Worm (Caenorhabditis elegans) whole organism, L2 larva: Measurements from ENCODE around the gene ZK1321.1.

Experiments
- C34F6.9 ChIP-seq: fragments of 150-350 bp; optimal IDR thresholded peaks from 2 replicates; lab custom pipeline; 2014; ENCODE audit warnings: missing biosample characterization, missing genetic modification characterization
- F13H6.1 ChIP-seq: sonication (generic microtip); optimal IDR thresholded peaks from 2 replicates; lab custom pipeline; 2016; ENCODE audit warnings: missing genetic modification characterization, missing compliant biosample characterization
- R02D3.7 ChIP-seq: fragments of 150-350 bp; optimal IDR thresholded peaks from 2 replicates; lab custom pipeline; 2014; ENCODE audit warnings: missing biosample characterization, missing genetic modification characterization
- Y55F3AM.14 ChIP-seq: fragments of 200-800 bp; sonication (Bioruptor generic); optimal IDR thresholded peaks from 2 replicates; lab custom pipeline; 2018; ENCODE audit warnings: mild to moderate bottlenecking, missing genetic modification characterization, missing compliant biosample characterization
- ZK546.5 ChIP-seq: sonication (generic microtip); optimal IDR thresholded peaks from 2 replicates; lab custom pipeline; 2017; ENCODE audit warnings: missing biosample characterization, missing genetic modification characterization
- alr-1 ChIP-seq: fragments of 150-350 bp; optimal IDR thresholded peaks from 2 replicates; lab custom pipeline; 2014; ENCODE audit warnings: missing biosample characterization, missing genetic modification characterization
- aly-2 ChIP-seq: fragments of 150-350 bp; optimal IDR thresholded peaks from 2 replicates; lab custom pipeline; 2014; ENCODE audit warnings: missing biosample characterization, missing genetic modification characterization
- ama-1 ChIP-seq: fragments of 150-350 bp; optimal IDR thresholded peaks from 2 replicates; lab custom pipeline; 2018; ENCODE audit warnings: inconsistent platforms
- blmp-1 ChIP-seq: sonication (generic microtip); optimal IDR thresholded peaks from 2 replicates; lab custom pipeline; 2017; ENCODE audit warnings: missing genetic modification characterization, mild to moderate bottlenecking, missing compliant biosample characterization, antibody characterized with exemption, moderate library complexity; ENCODE audit not compliant: insufficient read depth
- ceh-16 ChIP-seq: fragments of 150-350 bp; optimal IDR thresholded peaks from 2 replicates; lab custom pipeline; 2014; ENCODE audit warnings: missing biosample characterization, missing genetic modification characterization
- ceh-82 ChIP-seq: fragments of 150-350 bp; optimal IDR thresholded peaks from 2 replicates; lab custom pipeline; 2014; ENCODE audit warnings: missing biosample characterization, missing genetic modification characterization
- crh-2 ChIP-seq: sonication (generic microtip); optimal IDR thresholded peaks from 2 replicates; lab custom pipeline; 2017; ENCODE audit warnings: missing biosample characterization, missing genetic modification characterization
- elt-1 ChIP-seq: fragments of 150-350 bp; optimal IDR thresholded peaks from 2 replicates; lab custom pipeline; 2014; ENCODE audit warnings: missing biosample characterization, missing genetic modification characterization
- elt-3 ChIP-seq: sonication (generic microtip); optimal IDR thresholded peaks from 2 replicates; lab custom pipeline; 2017; ENCODE audit warnings: missing biosample characterization, missing genetic modification characterization
- fos-1 ChIP-seq: fragments of 150-350 bp; optimal IDR thresholded peaks from 2 replicates; lab custom pipeline; 2014; ENCODE audit warnings: missing biosample characterization, missing genetic modification characterization
- gmeb-1 ChIP-seq: fragments of 150-350 bp; optimal IDR thresholded peaks from 2 replicates; lab custom pipeline; 2014; ENCODE audit warnings: missing biosample characterization, missing genetic modification characterization
- lin-11 ChIP-seq: fragments of 150-350 bp; sonication (generic microtip); optimal IDR thresholded peaks from 2 replicates; lab custom pipeline; 2014; ENCODE audit warnings: missing biosample characterization, missing genetic modification characterization, inconsistent platforms, mixed read lengths
- lin-13 ChIP-seq: fragments of 150-350 bp; optimal IDR thresholded peaks from 2 replicates; lab custom pipeline; 2014; ENCODE audit warnings: missing biosample characterization, missing genetic modification reagents, missing genetic modification characterization
- lin-39 ChIP-seq: fragments of 150-350 bp; optimal IDR thresholded peaks from 2 replicates; lab custom pipeline; 2014; ENCODE audit warnings: missing biosample characterization, missing genetic modification reagents, missing genetic modification characterization
- lsy-2 ChIP-seq, 2 experiments: fragments of 150-350 bp in 1 of 2; sonication (generic microtip) in 1 of 2; optimal IDR thresholded peaks; 2 replicates each; lab custom pipeline; 2014 to 2017; ENCODE audit warnings: missing biosample characterization in 2 of 2, missing genetic modification characterization in 2 of 2
- mab-5 ChIP-seq: fragments of 150-350 bp; optimal IDR thresholded peaks from 2 replicates; lab custom pipeline; 2014; ENCODE audit warnings: missing biosample characterization, missing genetic modification characterization
- mbf-1 ChIP-seq: sonication (generic microtip); optimal IDR thresholded peaks from 2 replicates; lab custom pipeline; 2017; ENCODE audit warnings: missing biosample characterization, missing genetic modification characterization
- mdl-1 ChIP-seq, 2 experiments: fragments of 150-350 bp in 1 of 2; sonication (generic microtip) in 1 of 2; optimal IDR thresholded peaks; 2 replicates each; lab custom pipeline; 2017; ENCODE audit warnings: missing biosample characterization in 2 of 2, missing genetic modification characterization in 2 of 2
- nhr-10 ChIP-seq: sonication (generic microtip); optimal IDR thresholded peaks from 2 replicates; lab custom pipeline; 2017; ENCODE audit warnings: missing biosample characterization, missing genetic modification characterization
- nhr-11 ChIP-seq: fragments of 150-350 bp; optimal IDR thresholded peaks from 2 replicates; lab custom pipeline; 2014; ENCODE audit warnings: missing biosample characterization, missing genetic modification characterization
- nhr-129 ChIP-seq: fragments of 150-350 bp; optimal IDR thresholded peaks from 2 replicates; lab custom pipeline; 2014; ENCODE audit warnings: missing biosample characterization, missing genetic modification characterization
- nhr-21 ChIP-seq: fragments of 150-350 bp; optimal IDR thresholded peaks from 2 replicates; lab custom pipeline; 2014; ENCODE audit warnings: missing biosample characterization, missing genetic modification characterization
- nhr-23 ChIP-seq: fragments of 150-350 bp; optimal IDR thresholded peaks from 2 replicates; lab custom pipeline; 2014; ENCODE audit warnings: missing biosample characterization, missing genetic modification reagents, missing genetic modification characterization
- nhr-237 ChIP-seq: fragments of 150-350 bp; optimal IDR thresholded peaks from 2 replicates; lab custom pipeline; 2014; ENCODE audit warnings: missing biosample characterization, missing genetic modification characterization
- nhr-25 ChIP-seq: fragments of 150-350 bp; sonication (generic microtip); optimal IDR thresholded peaks from 3 replicates; lab custom pipeline; 2014; ENCODE audit warnings: missing biosample characterization, missing genetic modification characterization
- nhr-6 ChIP-seq: fragments of 150-350 bp; optimal IDR thresholded peaks from 2 replicates; lab custom pipeline; 2014; ENCODE audit warnings: missing biosample characterization, missing genetic modification characterization
- nhr-77 ChIP-seq: fragments of 150-350 bp; optimal IDR thresholded peaks from 2 replicates; lab custom pipeline; 2014; ENCODE audit warnings: missing biosample characterization, missing genetic modification characterization
- peb-1 ChIP-seq: fragments of 150-350 bp; optimal IDR thresholded peaks from 2 replicates; lab custom pipeline; 2014; ENCODE audit warnings: missing biosample characterization, missing genetic modification characterization
- sem-4 ChIP-seq: fragments of 150-350 bp; optimal IDR thresholded peaks from 2 replicates; lab custom pipeline; 2014; ENCODE audit warnings: missing biosample characterization, missing genetic modification reagents, missing genetic modification characterization
- skn-1 ChIP-seq: sonication (generic microtip); optimal IDR thresholded peaks from 2 replicates; lab custom pipeline; 2017; ENCODE audit warnings: missing biosample characterization, missing genetic modification characterization
- sma-3 ChIP-seq: sonication (generic microtip); optimal IDR thresholded peaks from 2 replicates; lab custom pipeline; 2016; ENCODE audit warnings: missing genetic modification reagents, missing genetic modification characterization, missing compliant biosample characterization
- sma-9 ChIP-seq, 2 experiments: fragments of 150-350 bp in 1 of 2; sonication (generic microtip) in 1 of 2; optimal IDR thresholded peaks; 2 replicates each; lab custom pipeline; 2014 to 2016; ENCODE audit warnings: missing genetic modification characterization in 2 of 2, mild to moderate bottlenecking in 1 of 2, missing biosample characterization in 1 of 2, missing compliant biosample characterization in 1 of 2, missing genetic modification reagents in 1 of 2, moderate library complexity in 1 of 2
- snpc-4 ChIP-seq: fragments of 150-350 bp; optimal IDR thresholded peaks from 2 replicates; lab custom pipeline; 2014; ENCODE audit warnings: missing biosample characterization, missing genetic modification characterization
- unc-39 ChIP-seq: fragments of 150-350 bp; optimal IDR thresholded peaks from 2 replicates; lab custom pipeline; 2014; ENCODE audit warnings: missing biosample characterization, missing genetic modification characterization
- unc-55 ChIP-seq: fragments of 150-350 bp; sonication (generic microtip); optimal IDR thresholded peaks from 3 replicates; lab custom pipeline; 2014; ENCODE audit warnings: missing biosample characterization, missing genetic modification reagents, missing genetic modification characterization
- unc-62 ChIP-seq: fragments of 150-350 bp; optimal IDR thresholded peaks from 2 replicates; lab custom pipeline; 2014; ENCODE audit warnings: missing biosample characterization, missing genetic modification reagents, missing genetic modification characterization
- zag-1 ChIP-seq: fragments of 150-350 bp; optimal IDR thresholded peaks from 2 replicates; lab custom pipeline; 2014; ENCODE audit warnings: missing biosample characterization, missing genetic modification characterization
- ztf-1 ChIP-seq: fragments of 200-800 bp; sonication (Bioruptor generic); conservative IDR thresholded peaks from 2 replicates; pipeline ENCODE4 v1.3.6; 2022; ENCODE audit warnings: missing genetic modification characterization, missing compliant biosample characterization
- ztf-11 ChIP-seq: sonication (generic microtip); optimal IDR thresholded peaks from 2 replicates; lab custom pipeline; 2017; ENCODE audit warnings: missing biosample characterization, missing genetic modification characterization

The ZK1321.1 gene

ce11 chrII:9740552-9740951 lies 13.3 kb upstream of the ZK1321.1 start:
- TF ChIP-seq sma-9 (GFP tag; optimal IDR thresholded peaks at IDR 0.05; lab: Kevin White, UChicago) (peak; percentile 10), sma-9 (tag; optimal IDR thresholded peaks at IDR 0.05; lab: Kevin White, UChicago) (no peak), gmeb-1 (tag; lab: Kevin White, UChicago) (no peak), lsy-2 (tag; optimal IDR thresholded peaks at IDR 0.05; lab: Kevin White, UChicago) (peak in 1 of 2 experiments; percentile 53), nhr-11 (tag; lab: Kevin White, UChicago) (no peak), crh-2 (tag; lab: Kevin White, UChicago) (peak; percentile 42), fos-1 (tag; lab: Kevin White, UChicago) (peak; percentile 39)

DNA sequence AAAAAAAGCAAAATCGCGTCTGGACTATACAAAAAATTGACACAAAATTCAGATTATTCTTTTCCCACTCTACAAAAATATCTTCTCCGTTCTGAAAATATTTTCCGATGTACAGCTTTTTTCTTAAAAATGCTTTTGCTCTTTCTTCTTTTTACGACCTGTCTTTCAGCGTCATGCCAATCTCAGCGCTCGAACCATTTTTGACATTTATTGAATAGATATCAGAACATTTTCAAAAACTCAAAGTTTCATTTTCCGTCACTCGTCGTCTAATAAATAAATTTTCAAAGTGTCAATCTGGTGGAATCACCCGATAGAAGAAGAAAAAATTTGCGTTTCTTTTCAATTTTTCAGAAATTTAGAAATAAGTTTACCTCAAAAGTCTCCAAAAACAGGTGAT lies 12.4 kb upstream of the ZK1321.1 start:
- TF ChIP-seq lin-39 (tag; lab: Kevin White, UChicago): no peak
- TF ChIP-seq sma-9 (GFP tag; optimal IDR thresholded peaks at IDR 0.05; lab: Kevin White, UChicago): no peak
- no peak for TF ChIP-seq sma-9 (tag; optimal IDR thresholded peaks at IDR 0.05; lab: Kevin White, UChicago)
- no peak for TF ChIP-seq nhr-237

- TF ChIP-seq mdl-1 (tag; optimal IDR thresholded peaks at IDR 0.05; lab: Kevin White, UChicago): no peak
- no peak for TF ChIP-seq elt-1
- TF ChIP-seq ZK546.5 (tag; lab: Kevin White, UChicago): no peak
- no peak for TF ChIP-seq nhr-10 (tag; lab: Kevin White, UChicago)
- TF ChIP-seq fos-1 (tag; lab: Kevin White, UChicago): no peak
- TF ChIP-seq nhr-6 (tag; lab: Kevin White, UChicago): no peak
- TF ChIP-seq sem-4: no peak
- TF ChIP-seq nhr-129 (tag; lab: Kevin White, UChicago): no peak
- no peak for TF ChIP-seq F13H6.1 (tag; lab: Kevin White, UChicago)
- TF ChIP-seq ama-1 (lab: Kevin White, UChicago): no peak
- TF ChIP-seq aly-2 (tag; lab: Kevin White, UChicago): no peak
- TF ChIP-seq skn-1 (tag; lab: Kevin White, UChicago): no peak
- no peak for TF ChIP-seq ceh-82 (tag; lab: Kevin White, UChicago)
- TF ChIP-seq peb-1 (tag; lab: Kevin White, UChicago): no peak
- no peak for TF ChIP-seq unc-62
- no peak for TF ChIP-seq nhr-77 (tag; lab: Kevin White, UChicago)
These were observed 11.0 kb upstream of the ZK1321.1 start, which contains the start of gene pno-1 for ce11 chrII:9742784-9743183. Gene pno-1 (minus strand): TSS chrII:9742884.

ce11 chrII:9746069-9746468 lies 7.8 kb upstream of the ZK1321.1 start, which contains the start of the genes Y53C12B.1 and nos-3:
Gene Y53C12B.1 (minus strand): TSS chrII:9746078.
Gene nos-3 (plus strand): TSS chrII:9746316.
- no peak for TF ChIP-seq skn-1 (tag; lab: Kevin White, UChicago)
- TF ChIP-seq sem-4: peak; percentile 50
- peak; percentile 83 for TF ChIP-seq nhr-21
- TF ChIP-seq nhr-129 (tag; lab: Kevin White, UChicago): peak; percentile 88
- TF ChIP-seq zag-1: no peak
- TF ChIP-seq lin-13 (GFP tag; lab: Kevin White, UChicago): peak; percentile 80
- peak; percentile 92 for TF ChIP-seq crh-2 (tag; lab: Kevin White, UChicago)
- TF ChIP-seq nhr-77 (tag; lab: Kevin White, UChicago): no peak
- TF ChIP-seq R02D3.7 (tag; lab: Kevin White, UChicago): peak; percentile 83
- peak; percentile 57 for TF ChIP-seq snpc-4 (tag; lab: Kevin White, UChicago)
- TF ChIP-seq mbf-1 (tag; lab: Kevin White, UChicago): no peak
- no peak for TF ChIP-seq nhr-23 (tag; lab: Kevin White, UChicago)
- no peak for TF ChIP-seq elt-1
- peak; percentile 24 for TF ChIP-seq blmp-1
- peak; percentile 71 for TF ChIP-seq F13H6.1 (tag; lab: Kevin White, UChicago)
- peak; percentile 17 for TF ChIP-seq ceh-16 (tag; lab: Kevin White, UChicago)
- peak; percentile 66 for TF ChIP-seq lin-11 (tag; lab: Kevin White, UChicago)
- no peak for TF ChIP-seq aly-2 (tag; lab: Kevin White, UChicago)
- TF ChIP-seq ama-1 (lab: Kevin White, UChicago): no peak
- TF ChIP-seq sma-3 (GFP tag; lab: Kevin White, UChicago): peak; percentile 77
- no peak for TF ChIP-seq mdl-1 (tag; optimal IDR thresholded peaks at IDR 0.05; lab: Kevin White, UChicago)
- TF ChIP-seq ceh-82 (tag; lab: Kevin White, UChicago): no peak
- TF ChIP-seq sma-9 (GFP tag; optimal IDR thresholded peaks at IDR 0.05; lab: Kevin White, UChicago): peak; percentile 82
- no peak for TF ChIP-seq sma-9 (tag; optimal IDR thresholded peaks at IDR 0.05; lab: Kevin White, UChicago)
- peak; percentile 75 for TF ChIP-seq nhr-25 (tag; lab: Kevin White, UChicago)
- peak; percentile 97 to 99 for TF ChIP-seq lsy-2 (tag; optimal IDR thresholded peaks at IDR 0.05; lab: Kevin White, UChicago)
- no peak for TF ChIP-seq elt-3 (tag; lab: Kevin White, UChicago)
- no peak for TF ChIP-seq ztf-11 (tag; lab: Kevin White, UChicago)
- no peak for TF ChIP-seq Y55F3AM.14 (GFP tag; lab: Kevin White, UChicago)
- TF ChIP-seq alr-1 (tag; lab: Kevin White, UChicago): no peak
- peak; percentile 84 for TF ChIP-seq gmeb-1 (tag; lab: Kevin White, UChicago)
- peak; percentile 62 for TF ChIP-seq mab-5 (tag; lab: Kevin White, UChicago)
- no peak for TF ChIP-seq nhr-10 (tag; lab: Kevin White, UChicago)
- TF ChIP-seq unc-55 (GFP tag; lab: Kevin White, UChicago): peak; percentile 98
- no peak for TF ChIP-seq lin-39 (tag; lab: Kevin White, UChicago)
- peak; percentile 54 for TF ChIP-seq fos-1 (tag; lab: Kevin White, UChicago)
- peak; percentile 85 for TF ChIP-seq C34F6.9
- no peak for TF ChIP-seq peb-1 (tag; lab: Kevin White, UChicago)
- no peak for TF ChIP-seq ztf-1 (GFP tag; lab: Robert Waterston, UW)
- TF ChIP-seq unc-39 (tag; lab: Kevin White, UChicago): no peak
